Worm (Caenorhabditis elegans): ENCODE data around the gene M01F1.4.

DNA sequence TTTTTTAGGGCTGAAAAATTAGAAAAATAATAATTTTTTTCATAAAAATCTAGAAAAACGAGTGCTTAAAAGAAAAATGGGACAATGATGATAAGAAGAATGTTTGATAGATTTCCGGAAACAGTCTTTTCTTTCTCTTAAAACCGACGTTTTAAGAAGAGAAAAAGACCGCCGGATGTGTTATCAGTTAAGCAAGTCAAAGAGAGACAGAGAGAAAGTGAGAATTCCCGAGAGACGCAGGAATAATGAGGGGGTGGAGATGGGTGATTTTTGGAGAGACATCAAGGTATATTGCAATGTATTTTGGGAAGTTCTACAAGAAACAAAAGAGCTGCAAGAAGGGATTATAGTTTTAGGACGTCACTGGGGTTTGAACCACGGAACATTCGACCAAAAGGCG, 34.3 kb downstream of the M01F1.4 start, which contains the start of gene C34C12.9:
- TF ChIP-seq skn-1 (tag; optimal IDR thresholded peaks at IDR 0.05) (no peak), unc-62 (GFP tag; optimal IDR thresholded peaks at IDR 0.05) (no peak), ztf-11 (tag; optimal IDR thresholded peaks at IDR 0.05) (no peak), R02D3.7 (tag; optimal IDR thresholded peaks at IDR 0.05) (no peak), ztf-4 (tag; optimal IDR thresholded peaks at IDR 0.05) (no peak), nhr-6 (tag; optimal IDR thresholded peaks at IDR 0.05) (no peak)

Measured in whole organism, L2 larva.